Fruit fly (Drosophila melanogaster) whole organism, embryonic: ENCODE data around the gene dachs.

ENCODE experiments used
- Atf6 ChIP-seq: fragments of 200-800 bp; sonication (Bioruptor generic); IDR thresholded peaks from 2 replicates; pipeline ENCODE4 v1.3.6; 2022; ENCODE audit warnings: missing biosample characterization, missing genetic modification characterization
- BEAF-32 ChIP-seq: fragments of 200-800 bp; sonication (Bioruptor generic); optimal IDR thresholded peaks from 3 replicates; lab custom pipeline; 2017; ENCODE audit warnings: missing biosample characterization, missing genetic modification characterization, mild to moderate bottlenecking, moderate library complexity, missing genetic modification reagents
- CG10543 ChIP-seq: fragments of 200-800 bp; sonication (Bioruptor generic); optimal IDR thresholded peaks from 3 replicates; lab custom pipeline; 2017; ENCODE audit warnings: missing biosample characterization, mild to moderate bottlenecking, missing genetic modification characterization, moderate library complexity
- CG13287 ChIP-seq: fragments of 200-800 bp; sonication (Bioruptor generic); IDR thresholded peaks from 2 replicates; pipeline ENCODE4 v1.3.6; 2022; ENCODE audit warnings: missing biosample characterization, missing genetic modification characterization; ENCODE audit not compliant: partially characterized antibody
- CG17186 ChIP-seq: fragments of 200-800 bp; sonication (Bioruptor generic); optimal IDR thresholded peaks from 3 replicates; lab custom pipeline; 2017; ENCODE audit warnings: missing biosample characterization, missing genetic modification reagents, missing genetic modification characterization
- CG2116 ChIP-seq: fragments of 200-800 bp; sonication (Bioruptor generic); optimal IDR thresholded peaks from 3 replicates; lab custom pipeline; 2018; ENCODE audit warnings: missing biosample characterization, mild to moderate bottlenecking, missing genetic modification characterization
- CG3163 ChIP-seq: fragments of 200-800 bp; sonication (Bioruptor generic); optimal IDR thresholded peaks from 3 replicates; lab custom pipeline; 2016; ENCODE audit warnings: missing biosample characterization, missing genetic modification characterization
- CG34224 ChIP-seq: fragments of 200-800 bp; sonication (Bioruptor generic); IDR thresholded peaks from 3 replicates; pipeline ENCODE4 v1.3.6; 2022; ENCODE audit warnings: missing biosample characterization, missing genetic modification characterization; ENCODE audit not compliant: partially characterized antibody
- CG34376 ChIP-seq: fragments of 200-800 bp; sonication (Bioruptor generic); optimal IDR thresholded peaks from 2 replicates; lab custom pipeline; 2018; ENCODE audit warnings: missing biosample characterization, mild to moderate bottlenecking, missing genetic modification characterization
- CG4360 ChIP-seq: fragments of 200-800 bp; sonication (Bioruptor generic); IDR thresholded peaks from 2 replicates; pipeline ENCODE4 v1.3.6; 2022; ENCODE audit warnings: missing biosample characterization, missing genetic modification characterization
- CG4424 ChIP-seq: fragments of 200-800 bp; sonication (Bioruptor generic); optimal IDR thresholded peaks from 3 replicates; lab custom pipeline; 2016; ENCODE audit warnings: missing biosample characterization, missing genetic modification characterization
- CG6813 ChIP-seq: fragments of 200-800 bp; sonication (Bioruptor generic); optimal IDR thresholded peaks from 2 replicates; lab custom pipeline; 2017; ENCODE audit warnings: missing biosample characterization, missing genetic modification characterization, mild to moderate bottlenecking, moderate library complexity, missing genetic modification reagents
- CG8924 ChIP-seq: fragments of 200-800 bp; optimal IDR thresholded peaks from 3 replicates; lab custom pipeline; 2019; ENCODE audit warnings: missing biosample characterization, mild to moderate bottlenecking, missing genetic modification characterization, moderate library complexity
- CTCF ChIP-seq: fragments of 200-800 bp; sonication (Bioruptor generic); optimal IDR thresholded peaks from 2 replicates; lab custom pipeline; 2017; ENCODE audit warnings: missing biosample characterization, mild to moderate bottlenecking, missing genetic modification characterization, moderate library complexity
- CkIIα-i1 ChIP-seq: fragments of 200-800 bp; sonication (Bioruptor generic); IDR thresholded peaks from 2 replicates; pipeline ENCODE4 v1.3.6; 2022; ENCODE audit warnings: missing biosample characterization, missing genetic modification characterization
- Dbx ChIP-seq: fragments of 200-800 bp; sonication (Bioruptor generic); IDR thresholded peaks from 3 replicates; pipeline ENCODE4 v1.3.6; 2022; ENCODE audit warnings: missing biosample characterization, missing genetic modification characterization
- Dp ChIP-seq: fragments of 200-800 bp; sonication (Bioruptor generic); optimal IDR thresholded peaks from 2 replicates; lab custom pipeline; 2018; ENCODE audit warnings: missing biosample characterization, mild to moderate bottlenecking, missing genetic modification characterization, moderate library complexity
- Dref ChIP-seq: fragments of 200-800 bp; sonication (Bioruptor generic); IDR thresholded peaks from 2 replicates; pipeline ENCODE4 v1.3.6; 2022; ENCODE audit warnings: missing biosample characterization, missing genetic modification characterization
- E2f2 ChIP-seq: fragments of 200-800 bp; sonication (Bioruptor generic); IDR thresholded peaks from 2 replicates; pipeline ENCODE4 v1.3.6; 2022; ENCODE audit warnings: missing biosample characterization, missing genetic modification characterization
- GATAe ChIP-seq: fragments of 200-800 bp; sonication (Bioruptor generic); conservative IDR thresholded peaks from 2 replicates; pipeline ENCODE4 v1.3.6; 2022; ENCODE audit warnings: missing biosample characterization, missing genetic modification characterization
- HmgZ ChIP-seq: fragments of 200-800 bp; sonication (Bioruptor generic); optimal IDR thresholded peaks from 2 replicates; lab custom pipeline; 2018; ENCODE audit warnings: missing biosample characterization, mild to moderate bottlenecking, missing genetic modification characterization
- Hr78 ChIP-seq, 2 experiments: fragments of 200-800 bp in 1 of 2; fragments of >200 bp in 1 of 2; sonication (Bioruptor generic) in 1 of 2; optimal IDR thresholded peaks; 2 replicates each; lab custom pipeline; 2017 to 2019; ENCODE audit warnings: missing biosample characterization in 2 of 2, missing genetic modification characterization in 2 of 2, mild to moderate bottlenecking in 1 of 2, moderate library complexity in 1 of 2
- MBD-R2 ChIP-seq: fragments of 200-800 bp; sonication (Bioruptor generic); IDR thresholded peaks from 2 replicates; pipeline ENCODE4 v1.3.6; 2022; ENCODE audit warnings: missing biosample characterization, missing genetic modification characterization
- MESR4 ChIP-seq: fragments of 200-800 bp; sonication (Bioruptor generic); optimal IDR thresholded peaks from 2 replicates; lab custom pipeline; 2018; ENCODE audit warnings: missing biosample characterization, mild to moderate bottlenecking, missing genetic modification characterization, moderate library complexity
- NfI ChIP-seq: fragments of 200-800 bp; sonication (Bioruptor generic); optimal IDR thresholded peaks from 3 replicates; lab custom pipeline; 2018; ENCODE audit warnings: missing biosample characterization, mild to moderate bottlenecking, missing genetic modification characterization, moderate library complexity
- Opbp ChIP-seq: fragments of 200-800 bp; sonication (Bioruptor generic); IDR thresholded peaks from 3 replicates; pipeline ENCODE4 v1.3.6; 2022; ENCODE audit warnings: missing biosample characterization, missing genetic modification characterization; ENCODE audit not compliant: partially characterized antibody
- Scr ChIP-seq: fragments of 200-800 bp; sonication (Bioruptor generic); IDR thresholded peaks from 2 replicates; pipeline ENCODE4 v1.3.6; 2022; ENCODE audit warnings: missing biosample characterization, missing genetic modification characterization; ENCODE audit not compliant: partially characterized antibody
- Sry-δ ChIP-seq: fragments of 200-800 bp; sonication (Bioruptor generic); optimal IDR thresholded peaks from 2 replicates; lab custom pipeline; 2016; ENCODE audit warnings: missing biosample characterization, missing genetic modification characterization
- Taf1 ChIP-seq: fragments of 200-800 bp; sonication (Bioruptor generic); IDR thresholded peaks from 2 replicates; pipeline ENCODE4 v1.3.6; 2022; ENCODE audit warnings: missing biosample characterization, missing genetic modification characterization
- bowl ChIP-seq: fragments of 200-800 bp; sonication (Bioruptor generic); IDR thresholded peaks from 2 replicates; pipeline ENCODE4 v1.3.6; 2022; ENCODE audit warnings: missing biosample characterization, missing genetic modification characterization
- chif ChIP-seq, 2 experiments: fragments of 200-800 bp; sonication (Bioruptor generic); optimal IDR thresholded peaks; 3 replicates each; lab custom pipeline; 2016; ENCODE audit warnings: missing biosample characterization in 2 of 2, missing genetic modification characterization in 2 of 2
- chinmo ChIP-seq: fragments of 200-800 bp; sonication (Bioruptor generic); IDR thresholded peaks from 4 replicates; pipeline ENCODE4 v1.3.6; 2022; ENCODE audit warnings: missing biosample characterization, missing genetic modification characterization; ENCODE audit not compliant: partially characterized antibody
- chm ChIP-seq: fragments of 200-800 bp; sonication (Bioruptor generic); IDR thresholded peaks from 2 replicates; pipeline ENCODE4 v1.3.6; 2022; ENCODE audit warnings: missing biosample characterization, missing genetic modification characterization
- crp ChIP-seq, 2 experiments: fragments of 200-800 bp; sonication (Bioruptor generic); optimal IDR thresholded peaks; 2 replicates in 1 of 2; 3 replicates in 1 of 2; lab custom pipeline; 2017; ENCODE audit warnings: missing biosample characterization in 2 of 2, missing genetic modification characterization in 2 of 2, mild to moderate bottlenecking in 1 of 2, moderate library complexity in 1 of 2
- exex ChIP-seq: fragments of 200-800 bp; sonication (Bioruptor generic); optimal IDR thresholded peaks from 4 replicates; lab custom pipeline; 2018; ENCODE audit warnings: missing biosample characterization, mild to moderate bottlenecking, missing genetic modification characterization, moderate library complexity
- grn ChIP-seq: fragments of 200-800 bp; sonication (Bioruptor generic); optimal IDR thresholded peaks from 3 replicates; lab custom pipeline; 2017; ENCODE audit warnings: missing biosample characterization, missing genetic modification characterization
- gro ChIP-seq: fragments of 200-800 bp; sonication (Bioruptor generic); optimal IDR thresholded peaks from 2 replicates; lab custom pipeline; 2016; ENCODE audit warnings: missing biosample characterization, missing genetic modification characterization
- her ChIP-seq: fragments of 200-800 bp; sonication (Bioruptor generic); optimal IDR thresholded peaks from 2 replicates; lab custom pipeline; 2016; ENCODE audit warnings: missing biosample characterization, missing genetic modification characterization
- mirr ChIP-seq: fragments of 200-800 bp; sonication (Bioruptor generic); optimal IDR thresholded peaks from 3 replicates; lab custom pipeline; 2018; ENCODE audit warnings: missing biosample characterization, mild to moderate bottlenecking, missing genetic modification characterization
- psq ChIP-seq: fragments of 200-800 bp; sonication (Bioruptor generic); optimal IDR thresholded peaks from 2 replicates; lab custom pipeline; 2017; ENCODE audit warnings: missing biosample characterization, missing genetic modification characterization
- pzg ChIP-seq: fragments of 200-800 bp; sonication (Bioruptor generic); optimal IDR thresholded peaks from 3 replicates; lab custom pipeline; 2018; ENCODE audit warnings: missing biosample characterization, mild to moderate bottlenecking, missing genetic modification characterization, moderate library complexity
- sna ChIP-seq: fragments of 200-800 bp; sonication (Bioruptor generic); IDR thresholded peaks from 2 replicates; pipeline ENCODE4 v1.3.6; 2022; ENCODE audit warnings: missing biosample characterization, missing genetic modification characterization; ENCODE audit not compliant: partially characterized antibody
- sr ChIP-seq: fragments of 200-800 bp; sonication (Bioruptor generic); IDR thresholded peaks from 3 replicates; pipeline ENCODE4 v1.3.6; 2022; ENCODE audit warnings: missing biosample characterization, missing genetic modification characterization
- stc ChIP-seq: fragments of 200-800 bp; sonication (Bioruptor generic); IDR thresholded peaks from 2 replicates; pipeline ENCODE4 v1.3.6; 2022; ENCODE audit warnings: missing biosample characterization, missing genetic modification characterization
- sug ChIP-seq: fragments of 200-800 bp; optimal IDR thresholded peaks from 2 replicates; lab custom pipeline; 2019; ENCODE audit warnings: missing biosample characterization, mild to moderate bottlenecking, missing genetic modification characterization, moderate library complexity
- unc-4 ChIP-seq: fragments of 200-800 bp; sonication (Bioruptor generic); IDR thresholded peaks from 2 replicates; pipeline ENCODE4 v1.3.6; 2022; ENCODE audit warnings: missing biosample characterization, missing genetic modification characterization; ENCODE audit not compliant: partially characterized antibody
- usp ChIP-seq: fragments of >200 bp; optimal IDR thresholded peaks from 2 replicates; lab custom pipeline; 2017; ENCODE audit warnings: missing biosample characterization, missing genetic modification characterization

dachs gene

dm6 chr2L:8442147-8442546 is 24.5 kb upstream of the dachs start, which contains the start of gene CG31897:
TSS of gene CG31897 (plus strand) at chr2L:8442447.
- TF ChIP-seq NfI (no peak), CG3163 (GFP tag; lab: Kevin White, UChicago) (no peak), Taf1 (GFP tag; lab: Robert Waterston, UW) (no peak), MBD-R2 (no peak), sr (GFP tag; lab: Robert Waterston, UW) (no peak), CTCF (GFP tag; lab: Kevin White, UChicago) (no peak), sna (GFP tag; lab: Robert Waterston, UW) (no peak), chm (GFP tag; lab: Robert Waterston, UW) (no peak)

DNA sequence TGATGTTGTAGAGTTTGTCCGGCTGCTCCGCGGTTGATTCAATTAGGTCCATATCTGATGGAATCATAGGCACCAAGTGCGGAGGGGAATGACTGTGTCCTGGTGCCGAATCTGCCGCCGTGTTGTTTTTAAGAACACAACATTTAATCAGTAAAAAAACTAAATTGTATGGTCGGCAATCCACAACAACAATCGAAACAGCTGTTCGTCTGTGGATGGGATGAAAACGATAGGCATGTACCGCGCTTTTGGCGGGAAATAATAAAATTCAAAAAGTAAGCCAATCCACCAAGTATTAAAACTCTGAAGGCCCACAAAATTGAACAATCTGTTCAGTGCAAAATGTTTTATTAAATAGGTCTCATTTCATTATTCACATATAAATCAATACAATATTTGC is 17.3 kb upstream of the dachs start, which contains the start of gene Aasdh:
Aasdh (minus strand) TSS at position 219 of the 400 bp plus-strand sequence.
- TF ChIP-seq CG8924 (no peak), CG2116 (GFP tag; lab: Kevin White, UChicago) (peak; percentile 57), CkIIα-i1 (GFP tag; lab: Robert Waterston, UW) (no peak), CG4360 (GFP tag; lab: Robert Waterston, UW) (peak; percentile 77), bowl (GFP tag; lab: Robert Waterston, UW) (0 out of 2 replicates have a peak, but pooled peaks have one; percentile 14), CG34224 (GFP tag; lab: Robert Waterston, UW) (peak; percentile 19; the same call in 1 of the 3 replicates), her (no peak), chinmo (GFP tag; lab: Robert Waterston, UW) (0 out of 4 replicates have a peak, but pooled peaks have one; percentile 27), CG13287 (GFP tag; lab: Robert Waterston, UW) (peak; percentile 48; the same call in 1 of the 2 replicates), pzg (GFP tag; lab: Kevin White, UChicago) (peak; percentile 29), usp (GFP tag; lab: Kevin White, UChicago) (no peak), MBD-R2 (peak; percentile 77), crp (GFP tag; optimal IDR thresholded peaks at IDR 0.05; lab: Kevin White, UChicago) (peak in 1 of 2 experiments; percentile 88), unc-4 (GFP tag; lab: Robert Waterston, UW) (peak; percentile 43; the same call in 1 of the 2 replicates), Sry-δ (GFP tag; lab: Kevin White, UChicago) (peak; percentile 74), grn (GFP tag; lab: Kevin White, UChicago) (peak; percentile 12), E2f2 (GFP tag; lab: Robert Waterston, UW) (peak; percentile 90), CG17186 (GFP tag; lab: Kevin White, UChicago) (peak; percentile 33), Dref (peak; percentile 60), Scr (GFP tag; lab: Robert Waterston, UW) (peak; percentile 34; the same call in 1 of the 2 replicates), Dp (peak; percentile 84), MESR4 (GFP tag; lab: Kevin White, UChicago) (peak; percentile 21), CG4424 (GFP tag; lab: Kevin White, UChicago) (no peak), Opbp (GFP tag; lab: Robert Waterston, UW) (0 out of 3 replicates have a peak, but pooled peaks have one; percentile 19), Dbx (GFP tag; lab: Robert Waterston, UW) (no peak), BEAF-32 (GFP tag; lab: Kevin White, UChicago) (peak; percentile 22)
- TF ChIP-seq, all 482 proteins: peak for 20

DNA sequence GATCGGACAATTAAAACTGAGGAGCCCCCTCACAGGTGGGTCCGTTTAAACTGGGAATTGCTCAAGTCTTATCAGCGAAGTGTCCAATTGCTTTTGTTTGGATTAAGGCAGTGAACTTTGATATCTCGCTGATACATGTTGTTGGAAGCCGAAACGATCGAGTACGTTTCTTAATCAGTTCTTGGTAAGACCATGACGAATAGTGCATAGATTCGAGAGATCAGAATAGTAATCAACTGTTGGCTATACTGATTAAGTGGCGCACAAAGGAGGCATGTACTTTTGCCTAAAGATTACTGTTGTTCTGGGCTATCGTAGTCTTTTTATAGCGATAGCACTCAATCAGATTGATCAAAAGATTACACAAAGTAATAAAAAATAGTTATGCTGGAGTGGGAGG is 15.1 kb upstream of the dachs start:
- TF ChIP-seq Hr78 (GFP tag; optimal IDR thresholded peaks at IDR 0.05; lab: Kevin White, UChicago) (peak in 1 of 2 experiments; percentile 73), GATAe (GFP tag; lab: Robert Waterston, UW) (peak; percentile 53), stc (0 out of 2 replicates have a peak, but pooled peaks have one; percentile 6), mirr (peak; percentile 93), HmgZ (tag; lab: Kevin White, UChicago) (peak; percentile 6), chif (GFP tag; optimal IDR thresholded peaks at IDR 0.05; lab: Kevin White, UChicago) (no peak), grn (GFP tag; lab: Kevin White, UChicago) (peak; percentile 100), Atf6 (GFP tag; lab: Robert Waterston, UW) (0 out of 2 replicates have a peak, but pooled peaks have one; percentile 29), CG34376 (GFP tag; lab: Kevin White, UChicago) (peak; percentile 83), exex (tag; lab: Kevin White, UChicago) (peak; percentile 98), chinmo (GFP tag; lab: Robert Waterston, UW) (0 out of 4 replicates have a peak, but pooled peaks have one; percentile 63), psq (no peak), CG6813 (GFP tag; lab: Kevin White, UChicago) (peak; percentile 7), sug (tag; lab: Kevin White, UChicago) (peak; percentile 99), gro (GFP tag; lab: Kevin White, UChicago) (peak; percentile 57), CG10543 (peak; percentile 51)
